Fruit fly (Drosophila melanogaster) whole organism, embryonic: ENCODE data around the gene CG7275.

Experiments used
- CG13296 ChIP-seq: fragments of 200-800 bp; sonication (Bioruptor generic); optimal IDR thresholded peaks from 3 replicates; lab custom pipeline; 2018; ENCODE audit warnings: missing biosample characterization, mild to moderate bottlenecking, missing genetic modification characterization
- CG2875 ChIP-seq: fragments of 200-800 bp; sonication (Bioruptor generic); optimal IDR thresholded peaks from 2 replicates; lab custom pipeline; 2017; ENCODE audit warnings: missing biosample characterization, mild to moderate bottlenecking, missing genetic modification characterization, missing genetic modification reagents
- CG32772 ChIP-seq: fragments of 200-800 bp; sonication (Bioruptor generic); IDR thresholded peaks from 2 replicates; pipeline ENCODE4 v1.3.6; 2022; ENCODE audit warnings: missing biosample characterization, missing genetic modification characterization
- CG33213 ChIP-seq: fragments of 200-800 bp; sonication (Bioruptor generic); optimal IDR thresholded peaks from 3 replicates; lab custom pipeline; 2016; ENCODE audit warnings: missing biosample characterization, missing genetic modification characterization
- CG6791 ChIP-seq: fragments of 200-800 bp; sonication (Bioruptor generic); IDR thresholded peaks from 3 replicates; pipeline ENCODE4 v1.3.6; 2022; ENCODE audit warnings: missing biosample characterization, missing genetic modification characterization; ENCODE audit not compliant: partially characterized antibody
- D ChIP-seq, 2 experiments: fragments of 200-800 bp in 1 of 2; fragments of >200 bp in 1 of 2; sonication (Bioruptor generic) in 1 of 2; optimal IDR thresholded peaks; 2 replicates in 1 of 2; 3 replicates in 1 of 2; lab custom pipeline; 2017; ENCODE audit warnings: mild to moderate bottlenecking in 1 of 2, missing biosample characterization in 1 of 2, missing genetic modification characterization in 1 of 2, missing genetic modification reagents in 1 of 2
- D19A ChIP-seq: fragments of 200-800 bp; optimal IDR thresholded peaks from 3 replicates; lab custom pipeline; 2019; ENCODE audit warnings: missing biosample characterization, mild to moderate bottlenecking, missing genetic modification characterization, moderate library complexity
- ERR ChIP-seq: fragments of 200-800 bp; sonication (Bioruptor generic); optimal IDR thresholded peaks from 2 replicates; lab custom pipeline; 2016; ENCODE audit warnings: missing biosample characterization, missing genetic modification characterization
- Tbp ChIP-seq: fragments of >200 bp; optimal IDR thresholded peaks from 2 replicates; lab custom pipeline; 2018; ENCODE audit warnings: missing biosample characterization, missing genetic modification characterization
- nau ChIP-seq: fragments of 200-800 bp; sonication (Bioruptor generic); optimal IDR thresholded peaks from 3 replicates; lab custom pipeline; 2017; ENCODE audit warnings: missing biosample characterization, mild to moderate bottlenecking, missing genetic modification characterization, missing genetic modification reagents
- nmo ChIP-seq: fragments of 200-800 bp; sonication (Bioruptor generic); optimal IDR thresholded peaks from 2 replicates; lab custom pipeline; 2018; ENCODE audit warnings: missing biosample characterization, mild to moderate bottlenecking, missing genetic modification characterization, moderate library complexity
- zfh1 ChIP-seq: fragments of 200-800 bp; sonication (Bioruptor generic); IDR thresholded peaks from 3 replicates; pipeline ENCODE4 v1.3.6; 2022; ENCODE audit warnings: missing biosample characterization, missing genetic modification characterization

dm6 chr3L:15510787-15511186 lies 12.0 kb downstream of the CG7275 start, which contains the start of gene MsrA:
- TF ChIP-seq Tbp (GFP tag; lab: Kevin White, UChicago), result no peak
- no peak for TF ChIP-seq CG32772 (GFP tag; lab: Robert Waterston, UW)
- no peak for TF ChIP-seq D19A
- no peak for TF ChIP-seq ERR
- TF ChIP-seq CG2875 (GFP tag; lab: Kevin White, UChicago), result no peak
- no peak for TF ChIP-seq nmo (GFP tag; lab: Kevin White, UChicago)
- TF ChIP-seq D (optimal IDR thresholded peaks at IDR 0.05; lab: Kevin White, UChicago), result no peak
- TF ChIP-seq D (GFP tag; optimal IDR thresholded peaks at IDR 0.05; lab: Kevin White, UChicago), result no peak
- no peak for TF ChIP-seq CG6791 (GFP tag; lab: Robert Waterston, UW)
- TF ChIP-seq nau (GFP tag; lab: Kevin White, UChicago), result no peak
- TF ChIP-seq zfh1 (GFP tag; lab: Robert Waterston, UW), result no peak
- no peak for TF ChIP-seq CG33213 (GFP tag; lab: Kevin White, UChicago)
- no peak for TF ChIP-seq CG13296 (GFP tag; lab: Kevin White, UChicago)
